Worm (Caenorhabditis elegans) whole organism, late embryonic: ENCODE results near the gene col-77.

ENCODE experiments used
- C08G9.2 ChIP-seq: sonication (generic microtip); optimal IDR thresholded peaks from 2 replicates; lab custom pipeline; 2016; ENCODE audit warnings: mild to moderate bottlenecking, missing genetic modification characterization, moderate library complexity, missing compliant biosample characterization
- C38D4.7 ChIP-seq: fragments of 200-800 bp; sonication (Bioruptor generic); optimal IDR thresholded peaks from 2 replicates; lab custom pipeline; 2018; ENCODE audit warnings: mild to moderate bottlenecking, missing genetic modification characterization, moderate library complexity, missing compliant biosample characterization
- F13H6.1 ChIP-seq: sonication (generic microtip); optimal IDR thresholded peaks from 2 replicates; lab custom pipeline; 2016; ENCODE audit warnings: missing genetic modification characterization, missing compliant biosample characterization
- K09A11.1 ChIP-seq: sonication (generic microtip); optimal IDR thresholded peaks from 2 replicates; lab custom pipeline; 2017; ENCODE audit warnings: antibody characterized with exemption, mild to moderate bottlenecking, missing genetic modification characterization, missing compliant biosample characterization; ENCODE audit not compliant: insufficient read depth
- T23F11.4 ChIP-seq: fragments of 200-800 bp; sonication (Bioruptor generic); optimal IDR thresholded peaks from 2 replicates; lab custom pipeline; 2018; ENCODE audit warnings: mild to moderate bottlenecking, missing genetic modification characterization, missing compliant biosample characterization
- ahr-1 ChIP-seq: sonication (generic microtip); optimal IDR thresholded peaks from 2 replicates; lab custom pipeline; 2016; ENCODE audit warnings: missing genetic modification characterization, missing compliant biosample characterization
- ceh-14 ChIP-seq: sonication (generic microtip); optimal IDR thresholded peaks from 2 replicates; lab custom pipeline; 2016; ENCODE audit warnings: missing genotype, missing genetic modification characterization, missing compliant biosample characterization
- ceh-18 ChIP-seq: sonication (generic microtip); optimal IDR thresholded peaks from 2 replicates; lab custom pipeline; 2016; ENCODE audit warnings: missing genetic modification characterization, missing compliant biosample characterization
- ceh-19 ChIP-seq: fragments of 200-800 bp; sonication (Bioruptor generic); optimal IDR thresholded peaks from 2 replicates; lab custom pipeline; 2018; ENCODE audit warnings: mild to moderate bottlenecking, missing genetic modification characterization, missing compliant biosample characterization
- ceh-2 ChIP-seq: sonication (generic microtip); optimal IDR thresholded peaks from 2 replicates; lab custom pipeline; 2016; ENCODE audit warnings: missing genotype, missing genetic modification characterization, missing compliant biosample characterization
- ceh-22 ChIP-seq: sonication (generic microtip); optimal IDR thresholded peaks from 2 replicates; lab custom pipeline; 2017; ENCODE audit warnings: missing biosample characterization, missing genetic modification characterization
- ceh-24 ChIP-seq: sonication (generic microtip); optimal IDR thresholded peaks from 2 replicates; lab custom pipeline; 2016; ENCODE audit warnings: mild to moderate bottlenecking, missing genetic modification characterization, missing compliant biosample characterization
- ceh-30 ChIP-seq: fragments of 150-350 bp; optimal IDR thresholded peaks from 2 replicates; lab custom pipeline; 2014; ENCODE audit warnings: missing biosample characterization, missing genetic modification characterization
- ceh-31 ChIP-seq: sonication (generic microtip); optimal IDR thresholded peaks from 2 replicates; lab custom pipeline; 2016; ENCODE audit warnings: missing genetic modification characterization, missing compliant biosample characterization
- ceh-48 ChIP-seq: sonication (generic microtip); optimal IDR thresholded peaks from 2 replicates; lab custom pipeline; 2016; ENCODE audit warnings: missing genetic modification characterization, inconsistent platforms, missing compliant biosample characterization
- che-1 ChIP-seq: sonication (generic microtip); optimal IDR thresholded peaks from 2 replicates; lab custom pipeline; 2016; ENCODE audit warnings: mild to moderate bottlenecking, missing genetic modification characterization, missing compliant biosample characterization
- dve-1 ChIP-seq: sonication (generic microtip); optimal IDR thresholded peaks from 2 replicates; lab custom pipeline; 2017; ENCODE audit warnings: antibody characterized with exemption, mild to moderate bottlenecking, missing genetic modification characterization, missing compliant biosample characterization
- elt-2 ChIP-seq: sonication (generic microtip); optimal IDR thresholded peaks from 2 replicates; lab custom pipeline; 2016; ENCODE audit warnings: missing genetic modification reagents, missing genetic modification characterization, missing compliant biosample characterization
- ets-4 ChIP-seq: sonication (generic microtip); optimal IDR thresholded peaks from 2 replicates; lab custom pipeline; 2016; ENCODE audit warnings: missing genetic modification characterization, missing compliant biosample characterization
- eyg-1 ChIP-seq: sonication (generic microtip); optimal IDR thresholded peaks from 2 replicates; lab custom pipeline; 2016; ENCODE audit warnings: missing genotype, missing genetic modification characterization, missing compliant biosample characterization
- fkh-10 ChIP-seq: fragments of 150-350 bp; optimal IDR thresholded peaks from 2 replicates; lab custom pipeline; 2014; ENCODE audit warnings: missing biosample characterization, missing genetic modification reagents, missing genetic modification characterization
- fkh-6 ChIP-seq: sonication (generic microtip); optimal IDR thresholded peaks from 2 replicates; lab custom pipeline; 2016; ENCODE audit warnings: missing genetic modification characterization, missing compliant biosample characterization
- gmeb-2 ChIP-seq: sonication (generic microtip); optimal IDR thresholded peaks from 2 replicates; lab custom pipeline; 2016; ENCODE audit warnings: missing genetic modification characterization, inconsistent platforms, missing compliant biosample characterization
- hlh-13 ChIP-seq: fragments of 200-800 bp; sonication (Bioruptor generic); optimal IDR thresholded peaks from 2 replicates; lab custom pipeline; 2018; ENCODE audit warnings: mild to moderate bottlenecking, missing genetic modification characterization, missing compliant biosample characterization
- hlh-6 ChIP-seq: sonication (generic microtip); optimal IDR thresholded peaks from 2 replicates; lab custom pipeline; 2016; ENCODE audit warnings: missing genotype, missing genetic modification characterization, missing compliant biosample characterization
- hlh-8 ChIP-seq: sonication (generic microtip); optimal IDR thresholded peaks from 2 replicates; lab custom pipeline; 2016; ENCODE audit warnings: missing genotype, missing genetic modification characterization, missing compliant biosample characterization
- lin-11 ChIP-seq: fragments of 200-800 bp; sonication (Bioruptor generic); optimal IDR thresholded peaks from 2 replicates; lab custom pipeline; 2018; ENCODE audit warnings: mild to moderate bottlenecking, missing genetic modification characterization, missing compliant biosample characterization
- madf-2 ChIP-seq: sonication (generic microtip); optimal IDR thresholded peaks from 2 replicates; lab custom pipeline; 2017; ENCODE audit warnings: missing genetic modification characterization, missing compliant biosample characterization
- mec-3 ChIP-seq: sonication (generic microtip); optimal IDR thresholded peaks from 2 replicates; lab custom pipeline; 2016; ENCODE audit warnings: borderline replicate concordance, missing genetic modification characterization, missing compliant biosample characterization
- nfya-1 ChIP-seq: sonication (generic microtip); optimal IDR thresholded peaks from 2 replicates; lab custom pipeline; 2017; ENCODE audit warnings: missing genetic modification characterization, mild to moderate bottlenecking, missing compliant biosample characterization, antibody characterized with exemption, moderate library complexity
- nhr-11 ChIP-seq: fragments of 150-350 bp; optimal IDR thresholded peaks from 2 replicates; lab custom pipeline; 2014; ENCODE audit warnings: missing biosample characterization, missing genetic modification characterization
- odd-2 ChIP-seq: sonication (generic microtip); optimal IDR thresholded peaks from 2 replicates; lab custom pipeline; 2017; ENCODE audit warnings: antibody characterized with exemption, mild to moderate bottlenecking, missing genetic modification characterization, missing compliant biosample characterization
- pag-3 ChIP-seq: sonication (generic microtip); optimal IDR thresholded peaks from 2 replicates; lab custom pipeline; 2016; ENCODE audit warnings: missing compliant biosample characterization, missing genetic modification characterization, borderline replicate concordance
- pat-9 ChIP-seq: fragments of 200-800 bp; sonication (Bioruptor generic); optimal IDR thresholded peaks from 2 replicates; lab custom pipeline; 2018; ENCODE audit warnings: mild to moderate bottlenecking, missing genetic modification characterization, moderate library complexity, missing compliant biosample characterization
- pha-2 ChIP-seq: sonication (generic microtip); optimal IDR thresholded peaks from 2 replicates; lab custom pipeline; 2017; ENCODE audit warnings: mild to moderate bottlenecking, missing genetic modification characterization, missing compliant biosample characterization
- pha-4 ChIP-seq: fragments of 150-350 bp; optimal IDR thresholded peaks from 2 replicates; lab custom pipeline; 2018; ENCODE audit warnings: missing biosample characterization, missing genetic modification reagents, missing genetic modification characterization
- pqm-1 ChIP-seq: sonication (generic microtip); optimal IDR thresholded peaks from 2 replicates; lab custom pipeline; 2016; ENCODE audit warnings: missing genetic modification characterization, missing compliant biosample characterization
- pros-1 ChIP-seq: fragments of 150-350 bp; optimal IDR thresholded peaks from 2 replicates; lab custom pipeline; 2014; ENCODE audit warnings: missing biosample characterization, missing genetic modification reagents, missing genetic modification characterization
- rnt-1 ChIP-seq: sonication (generic microtip); optimal IDR thresholded peaks from 2 replicates; lab custom pipeline; 2016; ENCODE audit warnings: missing genetic modification characterization, missing compliant biosample characterization
- sdc-2 ChIP-seq: sonication (generic microtip); optimal IDR thresholded peaks from 2 replicates; lab custom pipeline; 2016; ENCODE audit warnings: missing genotype, missing genetic modification characterization, missing compliant biosample characterization
- syd-9 ChIP-seq: sonication (generic microtip); optimal IDR thresholded peaks from 2 replicates; lab custom pipeline; 2016; ENCODE audit warnings: mild to moderate bottlenecking, missing genetic modification characterization, moderate library complexity, missing compliant biosample characterization
- tbx-2 ChIP-seq: sonication (generic microtip); optimal IDR thresholded peaks from 2 replicates; lab custom pipeline; 2016; ENCODE audit warnings: missing genetic modification characterization, missing compliant biosample characterization
- tbx-7 ChIP-seq: sonication (generic microtip); optimal IDR thresholded peaks from 2 replicates; lab custom pipeline; 2016; ENCODE audit warnings: missing genotype, missing genetic modification characterization, missing compliant biosample characterization
- ttx-3 ChIP-seq: sonication (generic microtip); optimal IDR thresholded peaks from 2 replicates; lab custom pipeline; 2016; ENCODE audit warnings: missing genetic modification reagents, missing genetic modification characterization, missing compliant biosample characterization
- unc-42 ChIP-seq: sonication (generic microtip); optimal IDR thresholded peaks from 2 replicates; lab custom pipeline; 2016; ENCODE audit warnings: missing genotype, missing genetic modification characterization, missing compliant biosample characterization
- unc-55 ChIP-seq: sonication (generic microtip); optimal IDR thresholded peaks from 2 replicates; lab custom pipeline; 2017; ENCODE audit warnings: missing biosample characterization, missing genetic modification reagents, missing genetic modification characterization
- unc-86 ChIP-seq: sonication (generic microtip); optimal IDR thresholded peaks from 2 replicates; lab custom pipeline; 2016; ENCODE audit warnings: missing genetic modification characterization, missing compliant biosample characterization

The col-77 gene

ce11 chrII:8327450-8327849, 31.7 kb downstream of the col-77 start:
- no peak for TF ChIP-seq ceh-30 (tag; lab: Kevin White, UChicago)
- TF ChIP-seq F13H6.1: no peak
- no peak for TF ChIP-seq pat-9 (tag; lab: Kevin White, UChicago)
- no peak for TF ChIP-seq C08G9.2 (tag; lab: Kevin White, UChicago)
- no peak for TF ChIP-seq fkh-10 (GFP tag; lab: Kevin White, UChicago)
- TF ChIP-seq pros-1 (tag; lab: Kevin White, UChicago): no peak
- TF ChIP-seq ceh-24: no peak
- TF ChIP-seq eyg-1: no peak
- no peak for TF ChIP-seq mec-3 (tag; lab: Kevin White, UChicago)
- TF ChIP-seq ets-4 (tag; lab: Kevin White, UChicago): no peak
- TF ChIP-seq unc-55: no peak
- no peak for TF ChIP-seq syd-9 (tag; lab: Kevin White, UChicago)
- no peak for TF ChIP-seq ceh-14
- TF ChIP-seq, all 69 proteins: peak for 0

ce11 chrII:8326228-8326960, 32.8 kb downstream of the col-77 start:
- no peak for TF ChIP-seq hlh-13 (GFP tag; lab: Kevin White, UChicago)
- no peak for TF ChIP-seq ceh-18
- TF ChIP-seq mec-3 (tag; lab: Kevin White, UChicago): no peak
- no peak for TF ChIP-seq T23F11.4 (GFP tag; lab: Kevin White, UChicago)
- TF ChIP-seq unc-55: no peak
- no peak for TF ChIP-seq unc-42
- TF ChIP-seq odd-2 (tag; lab: Kevin White, UChicago): no peak
- no peak for TF ChIP-seq C38D4.7
- no peak for TF ChIP-seq pha-4 (tag; lab: Kevin White, UChicago)
- no peak for TF ChIP-seq fkh-6 (tag; lab: Kevin White, UChicago)
- TF ChIP-seq pqm-1: no peak
- TF ChIP-seq pag-3 (tag; lab: Kevin White, UChicago): no peak
- no peak for TF ChIP-seq nhr-11
- TF ChIP-seq nfya-1: no peak
- no peak for TF ChIP-seq ceh-24
- TF ChIP-seq ahr-1 (tag; lab: Kevin White, UChicago): no peak
- no peak for TF ChIP-seq K09A11.1 (tag; lab: Kevin White, UChicago)
- no peak for TF ChIP-seq hlh-8 (tag; lab: Kevin White, UChicago)
- TF ChIP-seq dve-1 (tag; lab: Kevin White, UChicago): no peak

- TF ChIP-seq tbx-7: no peak
- TF ChIP-seq ceh-2 (tag; lab: Kevin White, UChicago): peak; percentile 45
- TF ChIP-seq ahr-1 (tag; lab: Kevin White, UChicago): peak; percentile 26
- peak; percentile 15 for TF ChIP-seq rnt-1 (tag; lab: Kevin White, UChicago)
- peak; percentile 54 for TF ChIP-seq ttx-3 (tag; lab: Kevin White, UChicago)
- no peak for TF ChIP-seq dve-1 (tag; lab: Kevin White, UChicago)
- TF ChIP-seq ceh-22 (tag; lab: Kevin White, UChicago): no peak
- TF ChIP-seq F13H6.1: no peak
- TF ChIP-seq mec-3 (tag; lab: Kevin White, UChicago): no peak
- no peak for TF ChIP-seq odd-2 (tag; lab: Kevin White, UChicago)
- peak; percentile 37 for TF ChIP-seq pha-2 (tag; lab: Kevin White, UChicago)
- no peak for TF ChIP-seq pros-1 (tag; lab: Kevin White, UChicago)
- no peak for TF ChIP-seq K09A11.1 (tag; lab: Kevin White, UChicago)
- TF ChIP-seq che-1: peak; percentile 13
- no peak for TF ChIP-seq sdc-2 (tag; lab: Kevin White, UChicago)
- peak; percentile 67 for TF ChIP-seq elt-2 (tag; lab: Kevin White, UChicago)
- TF ChIP-seq fkh-10 (GFP tag; lab: Kevin White, UChicago): no peak
- TF ChIP-seq unc-86: peak; percentile 24
- TF ChIP-seq gmeb-2 (tag; lab: Kevin White, UChicago): peak; percentile 42
- no peak for TF ChIP-seq ceh-48 (tag; lab: Kevin White, UChicago)
- peak; percentile 50 for TF ChIP-seq tbx-2
- no peak for TF ChIP-seq ceh-19
- no peak for TF ChIP-seq pha-4 (tag; lab: Kevin White, UChicago)
- TF ChIP-seq ets-4 (tag; lab: Kevin White, UChicago): no peak
- TF ChIP-seq ceh-31 (tag; lab: Kevin White, UChicago): peak; percentile 47
- TF ChIP-seq madf-2 (tag; lab: Kevin White, UChicago): no peak
- TF ChIP-seq pqm-1: no peak
- no peak for TF ChIP-seq hlh-6 (tag; lab: Kevin White, UChicago)
- no peak for TF ChIP-seq lin-11 (tag; lab: Kevin White, UChicago)
- no peak for TF ChIP-seq unc-55
These were observed 34.1 kb downstream of the col-77 start, which contains the start of the genes ran-3 and C26D10.3 for ce11 chrII:8325002-8325539. Gene ran-3, minus strand, starts transcription at chrII:8325052. Gene C26D10.3, plus strand, starts transcription at chrII:8325386.
